Fruit fly (Drosophila melanogaster) whole organism, embryonic: ENCODE data around the gene ninaE.
A peak's percentile ranks its signal among the peaks of the same experiment; 100 is the strongest.

ENCODE experiments used
- BtbVII ChIP-seq: fragments of 200-800 bp; sonication (Bioruptor generic); optimal IDR thresholded peaks from 3 replicates; lab custom pipeline; 2017; ENCODE audit warnings: missing biosample characterization, mild to moderate bottlenecking, missing genetic modification characterization
- CG10462 ChIP-seq: fragments of 200-800 bp; sonication (Bioruptor generic); optimal IDR thresholded peaks from 2 replicates; lab custom pipeline; 2016; ENCODE audit warnings: missing biosample characterization, missing genetic modification characterization
- CG10979 ChIP-seq: fragments of 200-800 bp; sonication (Bioruptor generic); optimal IDR thresholded peaks from 2 replicates; lab custom pipeline; 2018; ENCODE audit warnings: missing biosample characterization, mild to moderate bottlenecking, missing genetic modification characterization, moderate library complexity
- CG11723 ChIP-seq: fragments of 200-800 bp; sonication (Bioruptor generic); optimal IDR thresholded peaks from 2 replicates; lab custom pipeline; 2017; ENCODE audit warnings: missing biosample characterization, mild to moderate bottlenecking, missing genetic modification characterization
- CG12391 ChIP-seq: fragments of 200-800 bp; sonication (Bioruptor generic); optimal IDR thresholded peaks from 3 replicates; lab custom pipeline; 2018; ENCODE audit warnings: missing biosample characterization, mild to moderate bottlenecking, missing genetic modification characterization, moderate library complexity
- CG14860 ChIP-seq: fragments of 200-800 bp; sonication (Bioruptor generic); IDR thresholded peaks from 3 replicates; pipeline ENCODE4 v1.3.6; 2022; ENCODE audit warnings: missing biosample characterization, missing genetic modification characterization; ENCODE audit not compliant: partially characterized antibody
- CG18599 ChIP-seq: fragments of 200-800 bp; sonication (Bioruptor generic); optimal IDR thresholded peaks from 3 replicates; lab custom pipeline; 2017; ENCODE audit warnings: missing biosample characterization, missing genetic modification characterization, mild to moderate bottlenecking, moderate library complexity, missing genetic modification reagents
- CG31441 ChIP-seq: fragments of 200-800 bp; sonication (Bioruptor generic); IDR thresholded peaks from 2 replicates; pipeline ENCODE4 v1.3.6; 2022; ENCODE audit warnings: missing biosample characterization, missing genetic modification characterization
- CG34376 ChIP-seq: fragments of 200-800 bp; sonication (Bioruptor generic); optimal IDR thresholded peaks from 2 replicates; lab custom pipeline; 2018; ENCODE audit warnings: missing biosample characterization, mild to moderate bottlenecking, missing genetic modification characterization
- CG34422 ChIP-seq: fragments of 200-800 bp; sonication (Bioruptor generic); IDR thresholded peaks from 3 replicates; pipeline ENCODE4 v1.3.6; 2022; ENCODE audit warnings: missing biosample characterization, missing genetic modification characterization
- CG3726 ChIP-seq: fragments of 200-800 bp; sonication (Bioruptor generic); IDR thresholded peaks from 3 replicates; pipeline ENCODE4, ENCODE4 v1.3.6; 2022; ENCODE audit warnings: missing biosample characterization, missing genetic modification characterization
- CG42726 ChIP-seq: fragments of 200-800 bp; sonication (Bioruptor generic); IDR thresholded peaks from 2 replicates; pipeline ENCODE4 v1.3.6; 2022; ENCODE audit warnings: missing biosample characterization, missing genetic modification characterization; ENCODE audit not compliant: partially characterized antibody
- CG8089 ChIP-seq: fragments of 200-800 bp; sonication (Bioruptor generic); optimal IDR thresholded peaks from 3 replicates; lab custom pipeline; 2016; ENCODE audit warnings: missing biosample characterization, missing genetic modification characterization
- CG8944 ChIP-seq: fragments of 200-800 bp; sonication (Bioruptor generic); optimal IDR thresholded peaks from 3 replicates; lab custom pipeline; 2016; ENCODE audit warnings: missing biosample characterization, missing genetic modification characterization
- CG9817 ChIP-seq: fragments of 200-800 bp; sonication (Bioruptor generic); optimal IDR thresholded peaks from 2 replicates; lab custom pipeline; 2018; ENCODE audit warnings: missing biosample characterization, mild to moderate bottlenecking, missing genetic modification characterization, moderate library complexity
- CG9932 ChIP-seq: fragments of 200-800 bp; sonication (Bioruptor generic); IDR thresholded peaks from 2 replicates; pipeline ENCODE4 v1.3.6; 2022; ENCODE audit warnings: missing biosample characterization, missing genetic modification characterization
- D19B ChIP-seq: fragments of 200-800 bp; sonication (Bioruptor generic); optimal IDR thresholded peaks from 2 replicates; lab custom pipeline; 2017; ENCODE audit warnings: missing biosample characterization, mild to moderate bottlenecking, missing genetic modification characterization
- Dbx ChIP-seq: fragments of 200-800 bp; sonication (Bioruptor generic); IDR thresholded peaks from 3 replicates; pipeline ENCODE4 v1.3.6; 2022; ENCODE audit warnings: missing biosample characterization, missing genetic modification characterization
- Doc3 ChIP-seq: fragments of 200-800 bp; sonication (Bioruptor generic); IDR thresholded peaks from 3 replicates; pipeline ENCODE4 v1.3.6; 2022; ENCODE audit warnings: missing biosample characterization, missing genetic modification characterization; ENCODE audit not compliant: partially characterized antibody
- HLH54F ChIP-seq: fragments of 200-800 bp; sonication (Bioruptor generic); optimal IDR thresholded peaks from 3 replicates; lab custom pipeline; 2016; ENCODE audit warnings: missing biosample characterization, missing genetic modification characterization
- Kr ChIP-seq: fragments of 200-800 bp; sonication (Bioruptor generic); optimal IDR thresholded peaks from 2 replicates; lab custom pipeline; 2017; ENCODE audit warnings: missing biosample characterization, mild to moderate bottlenecking, missing genetic modification characterization
- Lhr ChIP-seq: fragments of 200-800 bp; sonication (Bioruptor generic); optimal IDR thresholded peaks from 3 replicates; lab custom pipeline; 2017; ENCODE audit warnings: mild to moderate bottlenecking, missing biosample characterization, missing genetic modification reagents, missing genetic modification characterization
- Nf-YA ChIP-seq: fragments of 200-800 bp; sonication (Bioruptor generic); IDR thresholded peaks from 2 replicates; pipeline ENCODE4 v1.3.6; 2022; ENCODE audit warnings: missing biosample characterization, missing genetic modification characterization
- Ravus ChIP-seq: fragments of 200-800 bp; sonication (Bioruptor generic); IDR thresholded peaks from 2 replicates; pipeline ENCODE4 v1.3.6; 2022; ENCODE audit warnings: missing biosample characterization, missing genetic modification characterization
- TFAM ChIP-seq: fragments of 200-800 bp; sonication (Bioruptor generic); optimal IDR thresholded peaks from 2 replicates; lab custom pipeline; 2017; ENCODE audit warnings: missing biosample characterization, missing genetic modification characterization, inconsistent platforms
- abd-A ChIP-seq: fragments of 200-800 bp; sonication (Bioruptor generic); optimal IDR thresholded peaks from 3 replicates; lab custom pipeline; 2019; ENCODE audit warnings: missing biosample characterization, mild to moderate bottlenecking, missing genetic modification characterization, moderate library complexity
- bowl ChIP-seq: fragments of 200-800 bp; sonication (Bioruptor generic); IDR thresholded peaks from 2 replicates; pipeline ENCODE4 v1.3.6; 2022; ENCODE audit warnings: missing biosample characterization, missing genetic modification characterization
- br ChIP-seq: fragments of >200 bp; optimal IDR thresholded peaks from 2 replicates; lab custom pipeline; 2017
- chinmo ChIP-seq: fragments of 200-800 bp; sonication (Bioruptor generic); IDR thresholded peaks from 4 replicates; pipeline ENCODE4 v1.3.6; 2022; ENCODE audit warnings: missing biosample characterization, missing genetic modification characterization; ENCODE audit not compliant: partially characterized antibody
- chn ChIP-seq: fragments of 200-800 bp; sonication (Bioruptor generic); optimal IDR thresholded peaks from 2 replicates; lab custom pipeline; 2016; ENCODE audit warnings: missing biosample characterization, missing genetic modification characterization
- dimm ChIP-seq: fragments of 200-800 bp; sonication (Bioruptor generic); IDR thresholded peaks from 2 replicates; pipeline ENCODE4 v1.3.6; 2022; ENCODE audit warnings: missing biosample characterization, missing genetic modification characterization
- eyg ChIP-seq: fragments of 200-800 bp; sonication (Bioruptor generic); optimal IDR thresholded peaks from 3 replicates; lab custom pipeline; 2016; ENCODE audit warnings: missing biosample characterization, missing genetic modification characterization
- gce ChIP-seq: fragments of 200-800 bp; sonication (Bioruptor generic); IDR thresholded peaks from 3 replicates; pipeline ENCODE4 v1.3.6; 2022; ENCODE audit warnings: missing biosample characterization, missing genetic modification characterization
- ind ChIP-seq: fragments of 200-800 bp; sonication (Bioruptor generic); optimal IDR thresholded peaks from 3 replicates; lab custom pipeline; 2016; ENCODE audit warnings: missing biosample characterization, missing genetic modification characterization
- jumu ChIP-seq: fragments of 200-800 bp; sonication (Bioruptor generic); optimal IDR thresholded peaks from 3 replicates; lab custom pipeline; 2016; ENCODE audit warnings: missing biosample characterization, missing genetic modification characterization
- kni ChIP-seq: fragments of 200-800 bp; sonication (Bioruptor generic); optimal IDR thresholded peaks from 3 replicates; lab custom pipeline; 2017; ENCODE audit warnings: mild to moderate bottlenecking, missing biosample characterization, missing genetic modification reagents, missing genetic modification characterization
- mld ChIP-seq: fragments of 200-800 bp; sonication (Bioruptor generic); IDR thresholded peaks from 3 replicates; pipeline ENCODE4 v1.3.6; 2022; ENCODE audit warnings: missing biosample characterization, missing genetic modification characterization; ENCODE audit not compliant: partially characterized antibody
- nau ChIP-seq: fragments of 200-800 bp; sonication (Bioruptor generic); optimal IDR thresholded peaks from 3 replicates; lab custom pipeline; 2017; ENCODE audit warnings: missing biosample characterization, mild to moderate bottlenecking, missing genetic modification characterization, missing genetic modification reagents
- oc ChIP-seq: fragments of 200-800 bp; sonication (Bioruptor generic); optimal IDR thresholded peaks from 2 replicates; lab custom pipeline; 2018; ENCODE audit warnings: missing biosample characterization, mild to moderate bottlenecking, missing genetic modification characterization, moderate library complexity
- org-1 ChIP-seq: fragments of 200-800 bp; sonication (Bioruptor generic); optimal IDR thresholded peaks from 2 replicates; lab custom pipeline; 2017; ENCODE audit warnings: missing biosample characterization, missing genetic modification characterization
- p53 ChIP-seq: fragments of 200-800 bp; sonication (Bioruptor generic); optimal IDR thresholded peaks from 2 replicates; lab custom pipeline; 2016; ENCODE audit warnings: missing biosample characterization, missing genetic modification characterization
- phol ChIP-seq: fragments of 200-800 bp; sonication (Bioruptor generic); optimal IDR thresholded peaks from 3 replicates; lab custom pipeline; 2018; ENCODE audit warnings: missing biosample characterization, mild to moderate bottlenecking, missing genetic modification characterization, moderate library complexity
- pnt ChIP-seq: fragments of 200-800 bp; sonication (Bioruptor generic); optimal IDR thresholded peaks from 3 replicates; lab custom pipeline; 2016; ENCODE audit warnings: missing biosample characterization, missing genetic modification characterization
- ranshi ChIP-seq: fragments of 200-800 bp; sonication (Bioruptor generic); IDR thresholded peaks from 2 replicates; pipeline ENCODE4 v1.3.6; 2022; ENCODE audit warnings: missing biosample characterization, missing genetic modification characterization
- salm ChIP-seq: fragments of 200-800 bp; sonication (Bioruptor generic); optimal IDR thresholded peaks from 2 replicates; lab custom pipeline; 2018; ENCODE audit warnings: missing biosample characterization, mild to moderate bottlenecking, missing genetic modification characterization
- seq ChIP-seq: fragments of 200-800 bp; sonication (Bioruptor generic); IDR thresholded peaks from 2 replicates; pipeline ENCODE4 v1.3.6; 2022; ENCODE audit warnings: missing biosample characterization, missing genetic modification characterization
- shn ChIP-seq: fragments of 200-800 bp; sonication (Bioruptor generic); optimal IDR thresholded peaks from 3 replicates; lab custom pipeline; 2016; ENCODE audit warnings: missing biosample characterization, missing genetic modification characterization
- sima ChIP-seq: fragments of 200-800 bp; sonication (Bioruptor generic); optimal IDR thresholded peaks from 2 replicates; lab custom pipeline; 2016; ENCODE audit warnings: missing biosample characterization, missing genetic modification characterization
- sisA ChIP-seq: fragments of 200-800 bp; sonication (Bioruptor generic); IDR thresholded peaks from 2 replicates; pipeline ENCODE4 v1.3.6; 2022; ENCODE audit warnings: missing biosample characterization, missing genetic modification characterization
- stc ChIP-seq: fragments of 200-800 bp; sonication (Bioruptor generic); IDR thresholded peaks from 2 replicates; pipeline ENCODE4 v1.3.6; 2022; ENCODE audit warnings: missing biosample characterization, missing genetic modification characterization
- vfl ChIP-seq: fragments of 200-800 bp; sonication (Bioruptor generic); optimal IDR thresholded peaks from 2 replicates; lab custom pipeline; 2016; ENCODE audit warnings: missing biosample characterization, missing genetic modification characterization

ninaE gene

DNA sequence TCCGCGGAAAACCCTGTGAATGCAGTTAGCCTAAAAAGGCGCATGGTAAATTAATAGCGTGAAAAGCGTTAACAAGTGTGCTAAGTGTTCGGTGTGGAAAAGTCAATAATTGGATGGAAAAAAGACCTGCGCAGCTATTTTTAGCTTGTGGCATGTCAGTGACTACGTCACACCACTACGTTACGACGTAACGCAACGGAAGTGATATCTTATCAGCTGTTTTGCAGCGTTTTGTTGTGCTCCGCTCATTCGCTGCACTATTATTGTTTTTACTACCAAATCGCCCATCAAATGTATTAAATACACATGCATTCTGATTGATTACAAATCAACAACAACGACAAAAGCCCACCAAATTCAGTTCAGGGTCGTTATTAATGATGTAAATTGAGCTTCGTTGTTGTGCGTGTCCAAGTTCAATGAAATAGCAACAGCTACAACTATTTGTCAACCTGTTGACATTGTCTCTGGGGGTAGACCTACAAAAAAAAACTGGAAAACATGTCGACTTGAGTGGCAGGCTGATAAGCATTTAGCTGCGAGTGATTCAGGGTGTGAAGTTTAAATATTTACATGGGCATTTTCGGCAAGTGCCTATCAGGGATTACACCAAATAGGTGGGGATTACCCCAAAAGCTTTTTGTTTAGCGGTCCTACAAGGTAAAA lies 40.3 kb downstream of the ninaE start (continued):
- peak; percentile 74; the same call in 2 of the 3 replicates for TF ChIP-seq gce (GFP tag; lab: Robert Waterston, UW)
- TF ChIP-seq CG8944 (GFP tag; lab: Kevin White, UChicago) = no peak
- TF ChIP-seq Lhr (GFP tag; lab: Kevin White, UChicago) = no peak
- TF ChIP-seq CG9932 (GFP tag; lab: Robert Waterston, UW) = no peak
- no peak for TF ChIP-seq chn (GFP tag; lab: Kevin White, UChicago)
- TF ChIP-seq CG8089 = no peak
- TF ChIP-seq dimm (GFP tag; lab: Robert Waterston, UW) = no peak
- TF ChIP-seq vfl = no peak
- TF ChIP-seq sisA (GFP tag; lab: Robert Waterston, UW) = no peak
- no peak for TF ChIP-seq br
- no peak for TF ChIP-seq CG11723 (GFP tag; lab: Kevin White, UChicago)
- no peak for TF ChIP-seq Doc3 (GFP tag; lab: Robert Waterston, UW)
- TF ChIP-seq jumu = no peak
- TF ChIP-seq Dbx (GFP tag; lab: Robert Waterston, UW) = no peak
- no peak; the same call in 1 of the 2 replicates for TF ChIP-seq ranshi (GFP tag; lab: Robert Waterston, UW)
- peak; percentile 60 for TF ChIP-seq oc
- no peak for TF ChIP-seq phol (tag; lab: Kevin White, UChicago)
- TF ChIP-seq CG34422 (GFP tag; lab: Robert Waterston, UW) = peak; percentile 51; the same call in 1 of the 3 replicates
- TF ChIP-seq CG18599 (GFP tag; lab: Kevin White, UChicago) = no peak
- no peak for TF ChIP-seq mld (GFP tag; lab: Robert Waterston, UW)
- no peak for TF ChIP-seq p53 (GFP tag; lab: Kevin White, UChicago)
- TF ChIP-seq CG34376 = peak; percentile 63
- no peak for TF ChIP-seq nau (GFP tag; lab: Kevin White, UChicago)
- no peak for TF ChIP-seq sima
- no peak for TF ChIP-seq D19B (GFP tag; lab: Kevin White, UChicago)
- TF ChIP-seq eyg (GFP tag; lab: Kevin White, UChicago) = no peak
- peak; percentile 98 for TF ChIP-seq chinmo
- TF ChIP-seq CG14860 (GFP tag; lab: Robert Waterston, UW) = no peak
- no peak for TF ChIP-seq HLH54F
- TF ChIP-seq abd-A (tag; lab: Kevin White, UChicago) = no peak
- no peak for TF ChIP-seq CG12391 (tag; lab: Kevin White, UChicago)
- TF ChIP-seq salm (tag; lab: Kevin White, UChicago) = peak; percentile 67
- TF ChIP-seq CG10979 = peak; percentile 2
- peak; percentile 33; the same call in 1 of the 2 replicates for TF ChIP-seq seq (GFP tag; lab: Robert Waterston, UW)
- no peak for TF ChIP-seq Ravus (GFP tag; lab: Robert Waterston, UW)
- no peak for TF ChIP-seq CG42726 (GFP tag; lab: Robert Waterston, UW)
- TF ChIP-seq CG10462 = no peak
- peak; percentile 42 for TF ChIP-seq Nf-YA (GFP tag; lab: Robert Waterston, UW)
- peak; percentile 70 for TF ChIP-seq stc (GFP tag; lab: Robert Waterston, UW)
- TF ChIP-seq CG31441 = no peak
- no peak for TF ChIP-seq kni (GFP tag; lab: Kevin White, UChicago)
- TF ChIP-seq TFAM (GFP tag; lab: Kevin White, UChicago) = no peak
- TF ChIP-seq pnt (GFP tag; lab: Kevin White, UChicago) = no peak
- TF ChIP-seq CG9817 (tag; lab: Kevin White, UChicago) = no peak
- no peak for TF ChIP-seq bowl
- no peak for TF ChIP-seq CG3726 (GFP tag; lab: Robert Waterston, UW)
- TF ChIP-seq Kr (GFP tag; lab: Kevin White, UChicago) = no peak
- peak; percentile 26 for TF ChIP-seq org-1
- peak; percentile 26 for TF ChIP-seq shn (GFP tag; lab: Kevin White, UChicago)
- TF ChIP-seq BtbVII (GFP tag; lab: Kevin White, UChicago) = peak; percentile 46
- TF ChIP-seq ind = no peak
